Fruit fly (Drosophila melanogaster): ENCODE data around the gene CG15922.
A peak's percentile ranks its signal among the peaks of the same experiment; 100 is the strongest.

The CG15922 gene

DNA sequence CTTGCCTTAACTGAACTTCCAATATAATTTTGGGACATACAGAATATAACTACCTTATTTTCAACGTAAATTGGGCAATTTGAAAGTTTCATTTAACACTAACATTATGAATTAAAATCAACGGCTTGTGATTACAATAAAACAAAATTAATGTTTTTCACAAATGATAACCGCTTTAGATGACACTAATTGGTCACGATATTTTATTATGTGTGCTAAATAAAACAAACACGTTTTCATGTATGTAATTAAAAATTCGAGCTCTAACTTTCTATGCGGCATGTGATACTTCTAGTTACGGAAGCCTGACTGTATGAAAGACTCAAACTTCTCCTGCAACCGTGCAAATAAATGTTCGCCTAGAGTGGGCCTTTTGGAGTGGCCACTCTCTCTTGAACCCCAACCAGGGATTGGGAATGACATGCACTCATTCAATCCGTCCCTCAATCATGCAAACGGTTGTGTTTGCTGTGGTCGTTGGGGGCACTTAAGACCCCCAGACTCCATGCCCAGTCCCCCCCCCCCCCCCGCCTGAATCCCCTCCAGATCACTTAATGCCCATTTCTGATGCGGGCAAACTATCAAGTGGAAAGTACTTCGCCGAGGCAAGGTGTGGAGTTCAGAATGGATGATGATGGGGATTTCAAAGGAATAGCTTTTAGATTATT lies 35.2 kb upstream of the CG15922 start:
- TF ChIP-seq Myc (optimal IDR thresholded peaks at IDR 0.05) (no peak), foxo (GFP tag; optimal IDR thresholded peaks at IDR 0.05) (no peak), Sp1 (GFP tag; optimal IDR thresholded peaks at IDR 0.05) (no peak), Dif (GFP tag; optimal IDR thresholded peaks at IDR 0.05; ENCODE audit: partially characterized antibody) (no peak)

DNA sequence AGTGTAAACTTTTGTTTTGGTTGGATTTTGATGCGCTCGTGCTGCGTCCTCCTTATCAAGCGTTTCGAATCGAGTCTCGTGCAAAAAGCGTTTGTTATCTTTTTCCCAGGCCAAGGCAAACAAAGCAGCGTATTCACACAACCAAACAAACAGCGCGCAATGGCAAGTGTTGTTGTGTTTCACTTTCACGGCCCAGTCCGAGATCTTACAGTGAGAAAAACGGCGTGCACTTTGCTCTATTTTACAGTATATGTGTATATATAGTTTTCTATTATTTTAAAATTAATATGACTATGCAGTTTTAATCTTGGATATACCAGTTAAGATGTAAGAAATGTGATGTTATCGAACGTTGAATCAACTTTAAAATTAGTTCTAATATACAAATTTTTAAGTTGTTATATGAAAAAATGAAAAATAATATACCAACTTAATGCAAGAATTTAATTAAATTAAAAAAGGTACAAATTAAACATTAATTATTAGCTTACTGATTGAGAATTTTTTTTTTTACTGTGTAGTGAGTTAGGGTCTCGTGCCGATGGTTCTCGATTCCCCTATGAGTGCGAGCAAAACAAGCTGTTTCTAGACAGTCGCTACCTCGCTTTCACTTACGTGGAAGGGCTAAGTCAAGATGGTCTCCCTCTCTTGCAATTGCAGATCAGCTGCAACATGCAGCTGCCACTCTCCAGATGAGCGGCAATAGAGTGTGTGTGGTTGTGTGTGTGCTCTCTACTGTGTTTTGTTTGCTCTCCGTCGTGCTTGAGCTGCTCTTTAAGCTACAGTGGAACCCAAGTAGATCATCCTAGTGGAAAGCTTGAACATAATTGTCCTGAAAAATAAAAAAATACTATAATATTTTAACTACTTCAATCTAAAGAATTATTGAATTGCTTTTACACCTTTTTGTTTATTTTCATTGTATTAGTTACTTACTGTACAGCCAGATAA lies 34.4 kb upstream of the CG15922 start:
- TF ChIP-seq Hr83 (GFP tag; optimal IDR thresholded peaks at IDR 0.05; ENCODE audit: poor library complexity, severe bottlenecking) = peak; percentile 8
- TF ChIP-seq jim (GFP tag; optimal IDR thresholded peaks at IDR 0.05) = no peak
- TF ChIP-seq lola (GFP tag; optimal IDR thresholded peaks at IDR 0.05) = no peak
- TF ChIP-seq psq (GFP tag; optimal IDR thresholded peaks at IDR 0.05) = peak; percentile 82
- TF ChIP-seq Mio (GFP tag; optimal IDR thresholded peaks at IDR 0.05) = no peak
- TF ChIP-seq CG9705 (GFP tag; optimal IDR thresholded peaks at IDR 0.05) = peak; percentile 56
- peak; percentile 90 for TF ChIP-seq Sp1 (GFP tag; optimal IDR thresholded peaks at IDR 0.05)
- no peak for TF ChIP-seq pan (optimal IDR thresholded peaks at IDR 0.05)
- peak; percentile 53 for TF ChIP-seq sv (GFP tag; optimal IDR thresholded peaks at IDR 0.05)
- no peak for TF ChIP-seq GATAd (GFP tag; optimal IDR thresholded peaks at IDR 0.05)
- no peak for TF ChIP-seq tai (GFP tag; optimal IDR thresholded peaks at IDR 0.05)
- TF ChIP-seq Jra (GFP tag; optimal IDR thresholded peaks at IDR 0.05) = no peak
- peak; percentile 83 for TF ChIP-seq HLH106 (tag; optimal IDR thresholded peaks at IDR 0.05)
- TF ChIP-seq Dif (GFP tag; optimal IDR thresholded peaks at IDR 0.05; ENCODE audit: partially characterized antibody) = peak; percentile 49
- peak; percentile 64 for TF ChIP-seq brk (GFP tag; optimal IDR thresholded peaks at IDR 0.05)
- peak; percentile 9 for TF ChIP-seq br (GFP tag; optimal IDR thresholded peaks at IDR 0.05)
- TF ChIP-seq Hr78 (GFP tag; optimal IDR thresholded peaks at IDR 0.05) = no peak
- no peak for TF ChIP-seq CG32264 (GFP tag; optimal IDR thresholded peaks at IDR 0.05)
- TF ChIP-seq h (GFP tag; optimal IDR thresholded peaks at IDR 0.05) = peak; percentile 68
- TF ChIP-seq Abd-B (GFP tag; optimal IDR thresholded peaks at IDR 0.05) = no peak
- peak; percentile 54 for TF ChIP-seq Hnf4 (GFP tag; optimal IDR thresholded peaks at IDR 0.05)
- peak; percentile 64 for TF ChIP-seq fru (GFP tag; optimal IDR thresholded peaks at IDR 0.05)
- peak; percentile 51 to 74 for TF ChIP-seq dl (GFP tag; optimal IDR thresholded peaks at IDR 0.05; ENCODE audit: insufficient read depth in 1 of 2, partially characterized antibody in 2 of 2)
- no peak for TF ChIP-seq Rel (GFP tag; optimal IDR thresholded peaks at IDR 0.05)
- TF ChIP-seq Rel (tag; optimal IDR thresholded peaks at IDR 0.05) = peak; percentile 19
- no peak for TF ChIP-seq Vsx2 (GFP tag; optimal IDR thresholded peaks at IDR 0.05; ENCODE audit: partially characterized antibody)
- TF ChIP-seq sage (GFP tag; optimal IDR thresholded peaks at IDR 0.05) = peak; percentile 16
- no peak for TF ChIP-seq usp (GFP tag; optimal IDR thresholded peaks at IDR 0.05)
- TF ChIP-seq OdsH (GFP tag; optimal IDR thresholded peaks at IDR 0.05) = peak; percentile 91
- no peak for TF ChIP-seq N (GFP tag; optimal IDR thresholded peaks at IDR 0.05)
- no peak for TF ChIP-seq Myc (optimal IDR thresholded peaks at IDR 0.05)
- no peak for TF ChIP-seq CrebA (GFP tag; optimal IDR thresholded peaks at IDR 0.05; ENCODE audit: borderline replicate concordance)
- TF ChIP-seq dmrt93B (GFP tag; optimal IDR thresholded peaks at IDR 0.05) = peak; percentile 69
- peak; percentile 1 for TF ChIP-seq dsf (GFP tag; optimal IDR thresholded peaks at IDR 0.05; ENCODE audit: borderline replicate concordance)
- TF ChIP-seq ey (GFP tag; optimal IDR thresholded peaks at IDR 0.05) = peak; percentile 44
- peak in 1 of 2 experiments; percentile 86 for TF ChIP-seq foxo (GFP tag; optimal IDR thresholded peaks at IDR 0.05)
- peak; percentile 89 for TF ChIP-seq rgr (GFP tag; optimal IDR thresholded peaks at IDR 0.05)
- no peak for TF ChIP-seq Dfd (GFP tag; optimal IDR thresholded peaks at IDR 0.05)
- TF ChIP-seq woc (GFP tag; optimal IDR thresholded peaks at IDR 0.05) = peak; percentile 44

Data from whole organism, wandering third instar larva.